Fruit fly (Drosophila melanogaster) whole organism, embryonic: Measurements from ENCODE around the gene Vm26Ac.

ENCODE experiments used
- Atf3 ChIP-seq: fragments of 200-800 bp; sonication (Bioruptor generic); optimal IDR thresholded peaks from 3 replicates; lab custom pipeline; 2016; ENCODE audit warnings: missing biosample characterization, missing genetic modification characterization
- Blimp-1 ChIP-seq: fragments of 200-800 bp; sonication (Bioruptor generic); optimal IDR thresholded peaks from 3 replicates; lab custom pipeline; 2018; ENCODE audit warnings: missing biosample characterization, missing genetic modification characterization, mild to moderate bottlenecking, moderate library complexity, missing genetic modification reagents
- CG11085 ChIP-seq: fragments of 200-800 bp; sonication (Bioruptor generic); IDR thresholded peaks from 2 replicates; pipeline ENCODE4 v1.3.6; 2022; ENCODE audit warnings: missing biosample characterization, missing genetic modification characterization
- CG11696 ChIP-seq: fragments of 200-800 bp; sonication (Bioruptor generic); IDR thresholded peaks from 2 replicates; pipeline ENCODE4 v1.3.6; 2022; ENCODE audit warnings: missing biosample characterization, missing genetic modification characterization
- CG12071 ChIP-seq: fragments of 200-800 bp; sonication (Bioruptor generic); optimal IDR thresholded peaks from 3 replicates; lab custom pipeline; 2018; ENCODE audit warnings: missing biosample characterization, mild to moderate bottlenecking, missing genetic modification characterization
- CG15073 ChIP-seq: fragments of 200-800 bp; sonication (Bioruptor generic); optimal IDR thresholded peaks from 2 replicates; lab custom pipeline; 2016; ENCODE audit warnings: missing biosample characterization, missing genetic modification characterization
- CG17359 ChIP-seq: fragments of 200-800 bp; sonication (Bioruptor generic); optimal IDR thresholded peaks from 3 replicates; lab custom pipeline; 2018; ENCODE audit warnings: missing biosample characterization, mild to moderate bottlenecking, missing genetic modification characterization, moderate library complexity
- CG17361 ChIP-seq: fragments of 200-800 bp; sonication (Bioruptor generic); IDR thresholded peaks from 3 replicates; pipeline ENCODE4 v1.3.6; 2022; ENCODE audit warnings: missing biosample characterization, missing genetic modification characterization
- CG1832 ChIP-seq: fragments of 200-800 bp; sonication (Bioruptor generic); optimal IDR thresholded peaks from 2 replicates; lab custom pipeline; 2017; ENCODE audit warnings: missing biosample characterization, mild to moderate bottlenecking, missing genetic modification characterization, inconsistent platforms
- CG2129 ChIP-seq: fragments of 200-800 bp; sonication (Bioruptor generic); IDR thresholded peaks from 2 replicates; pipeline ENCODE4 v1.3.6; 2022; ENCODE audit warnings: missing biosample characterization, missing genetic modification characterization; ENCODE audit not compliant: partially characterized antibody
- CG2712 ChIP-seq: fragments of 200-800 bp; optimal IDR thresholded peaks from 3 replicates; lab custom pipeline; 2019; ENCODE audit warnings: missing biosample characterization, mild to moderate bottlenecking, missing genetic modification characterization, moderate library complexity
- CG2889 ChIP-seq: fragments of 200-800 bp; sonication (Bioruptor generic); IDR thresholded peaks from 3 replicates; pipeline ENCODE4 v1.3.6; 2022; ENCODE audit warnings: missing biosample characterization, missing genetic modification characterization
- CG3065 ChIP-seq: fragments of 200-800 bp; sonication (Bioruptor generic); optimal IDR thresholded peaks from 2 replicates; lab custom pipeline; 2016; ENCODE audit warnings: missing biosample characterization, missing genetic modification characterization
- CG3407 ChIP-seq: fragments of 200-800 bp; sonication (Bioruptor generic); optimal IDR thresholded peaks from 2 replicates; lab custom pipeline; 2018; ENCODE audit warnings: missing biosample characterization, mild to moderate bottlenecking, missing genetic modification characterization
- CG3726 ChIP-seq: fragments of 200-800 bp; sonication (Bioruptor generic); IDR thresholded peaks from 3 replicates; pipeline ENCODE4, ENCODE4 v1.3.6; 2022; ENCODE audit warnings: missing biosample characterization, missing genetic modification characterization
- CG3847 ChIP-seq: fragments of 200-800 bp; sonication (Bioruptor generic); IDR thresholded peaks from 2 replicates; pipeline ENCODE4 v1.3.6; 2022; ENCODE audit warnings: missing biosample characterization, missing genetic modification characterization
- CG4617 ChIP-seq: fragments of 200-800 bp; sonication (Bioruptor generic); optimal IDR thresholded peaks from 3 replicates; lab custom pipeline; 2016; ENCODE audit warnings: missing biosample characterization, missing genetic modification characterization, borderline replicate concordance
- CG4820 ChIP-seq: fragments of 200-800 bp; sonication (Bioruptor generic); optimal IDR thresholded peaks from 3 replicates; lab custom pipeline; 2016; ENCODE audit warnings: missing biosample characterization, missing genetic modification characterization
- CG9817 ChIP-seq: fragments of 200-800 bp; sonication (Bioruptor generic); optimal IDR thresholded peaks from 2 replicates; lab custom pipeline; 2018; ENCODE audit warnings: missing biosample characterization, mild to moderate bottlenecking, missing genetic modification characterization, moderate library complexity
- CG9876 ChIP-seq: fragments of 200-800 bp; sonication (Bioruptor generic); optimal IDR thresholded peaks from 2 replicates; lab custom pipeline; 2016; ENCODE audit warnings: missing biosample characterization, missing genetic modification characterization
- E2f1 ChIP-seq: fragments of 200-800 bp; sonication (Bioruptor generic); IDR thresholded peaks from 2 replicates; pipeline ENCODE4 v1.3.6; 2022; ENCODE audit warnings: missing biosample characterization, missing genetic modification characterization
- Eip74EF ChIP-seq, 2 experiments: fragments of 200-800 bp in 1 of 2; fragments of >200 bp in 1 of 2; sonication (Bioruptor generic) in 1 of 2; optimal IDR thresholded peaks; 2 replicates each; lab custom pipeline; 2017 to 2019; ENCODE audit warnings: missing biosample characterization in 2 of 2, missing genetic modification characterization in 2 of 2, mild to moderate bottlenecking in 1 of 2, moderate library complexity in 1 of 2
- GATAe ChIP-seq: fragments of 200-800 bp; sonication (Bioruptor generic); conservative IDR thresholded peaks from 2 replicates; pipeline ENCODE4 v1.3.6; 2022; ENCODE audit warnings: missing biosample characterization, missing genetic modification characterization
- H15 ChIP-seq: fragments of 200-800 bp; sonication (Bioruptor generic); IDR thresholded peaks from 3 replicates; pipeline ENCODE4 v1.3.6; 2022; ENCODE audit warnings: missing biosample characterization, missing genetic modification characterization
- HmgZ ChIP-seq: fragments of 200-800 bp; sonication (Bioruptor generic); optimal IDR thresholded peaks from 2 replicates; lab custom pipeline; 2018; ENCODE audit warnings: missing biosample characterization, mild to moderate bottlenecking, missing genetic modification characterization
- NfI ChIP-seq: fragments of 200-800 bp; sonication (Bioruptor generic); optimal IDR thresholded peaks from 3 replicates; lab custom pipeline; 2018; ENCODE audit warnings: missing biosample characterization, mild to moderate bottlenecking, missing genetic modification characterization, moderate library complexity
- Scr ChIP-seq: fragments of 200-800 bp; sonication (Bioruptor generic); IDR thresholded peaks from 2 replicates; pipeline ENCODE4 v1.3.6; 2022; ENCODE audit warnings: missing biosample characterization, missing genetic modification characterization; ENCODE audit not compliant: partially characterized antibody
- Sin3A ChIP-seq: fragments of >200 bp; optimal IDR thresholded peaks from 2 replicates; lab custom pipeline; 2018
- Trl ChIP-seq, 3 experiments: fragments of >200 bp in 2 of 3; fragments of 200-800 bp in 1 of 3; sonication (Bioruptor generic) in 1 of 3; optimal IDR thresholded peaks; 2 replicates in 1 of 3; 3 replicates in 2 of 3; lab custom pipeline; 2016 to 2017; ENCODE audit warnings: missing biosample characterization in 1 of 3, missing genetic modification characterization in 1 of 3
- YL-1 ChIP-seq: fragments of 200-800 bp; sonication (Bioruptor generic); optimal IDR thresholded peaks from 3 replicates; lab custom pipeline; 2017; ENCODE audit warnings: missing biosample characterization, mild to moderate bottlenecking, missing genetic modification characterization
- ac ChIP-seq: fragments of 200-800 bp; sonication (Bioruptor generic); optimal IDR thresholded peaks from 3 replicates; lab custom pipeline; 2017; ENCODE audit warnings: missing biosample characterization, mild to moderate bottlenecking, missing genetic modification characterization
- bigmax ChIP-seq: fragments of 200-800 bp; sonication (Bioruptor generic); optimal IDR thresholded peaks from 2 replicates; lab custom pipeline; 2018; ENCODE audit warnings: missing biosample characterization, mild to moderate bottlenecking, missing genetic modification characterization
- caup ChIP-seq: fragments of 200-800 bp; sonication (Bioruptor generic); optimal IDR thresholded peaks from 3 replicates; lab custom pipeline; 2017; ENCODE audit warnings: missing biosample characterization, mild to moderate bottlenecking, missing genetic modification characterization, moderate library complexity; ENCODE audit not compliant: severe bottlenecking
- chn ChIP-seq: fragments of 200-800 bp; sonication (Bioruptor generic); optimal IDR thresholded peaks from 2 replicates; lab custom pipeline; 2016; ENCODE audit warnings: missing biosample characterization, missing genetic modification characterization
- dpn ChIP-seq, 2 experiments: fragments of 200-800 bp; sonication (Bioruptor generic); optimal IDR thresholded peaks; 3 replicates each; lab custom pipeline; 2016; ENCODE audit warnings: missing biosample characterization in 2 of 2, missing genetic modification characterization in 2 of 2
- exex ChIP-seq: fragments of 200-800 bp; sonication (Bioruptor generic); optimal IDR thresholded peaks from 4 replicates; lab custom pipeline; 2018; ENCODE audit warnings: missing biosample characterization, mild to moderate bottlenecking, missing genetic modification characterization, moderate library complexity
- eyg ChIP-seq: fragments of 200-800 bp; sonication (Bioruptor generic); optimal IDR thresholded peaks from 3 replicates; lab custom pipeline; 2016; ENCODE audit warnings: missing biosample characterization, missing genetic modification characterization
- kah ChIP-seq: fragments of 200-800 bp; sonication (Bioruptor generic); optimal IDR thresholded peaks from 2 replicates; lab custom pipeline; 2018; ENCODE audit warnings: missing biosample characterization, mild to moderate bottlenecking, missing genetic modification characterization
- klu ChIP-seq: fragments of 200-800 bp; sonication (Bioruptor generic); IDR thresholded peaks from 2 replicates; pipeline ENCODE4 v1.3.6; 2022; ENCODE audit warnings: missing biosample characterization, missing genetic modification characterization
- kni ChIP-seq: fragments of 200-800 bp; sonication (Bioruptor generic); optimal IDR thresholded peaks from 3 replicates; lab custom pipeline; 2017; ENCODE audit warnings: mild to moderate bottlenecking, missing biosample characterization, missing genetic modification reagents, missing genetic modification characterization
- mirr ChIP-seq: fragments of 200-800 bp; sonication (Bioruptor generic); optimal IDR thresholded peaks from 3 replicates; lab custom pipeline; 2018; ENCODE audit warnings: missing biosample characterization, mild to moderate bottlenecking, missing genetic modification characterization
- nau ChIP-seq: fragments of 200-800 bp; sonication (Bioruptor generic); optimal IDR thresholded peaks from 3 replicates; lab custom pipeline; 2017; ENCODE audit warnings: missing biosample characterization, mild to moderate bottlenecking, missing genetic modification characterization, missing genetic modification reagents
- nerfin-2 ChIP-seq: fragments of 200-800 bp; sonication (Bioruptor generic); IDR thresholded peaks from 2 replicates; pipeline ENCODE4 v1.3.6; 2022; ENCODE audit warnings: missing biosample characterization, missing genetic modification characterization; ENCODE audit not compliant: partially characterized antibody
- onecut ChIP-seq: fragments of 200-800 bp; sonication (Bioruptor generic); IDR thresholded peaks from 2 replicates; pipeline ENCODE4 v1.3.6; 2022; ENCODE audit warnings: missing biosample characterization, missing genetic modification characterization
- psq ChIP-seq: fragments of 200-800 bp; sonication (Bioruptor generic); optimal IDR thresholded peaks from 2 replicates; lab custom pipeline; 2017; ENCODE audit warnings: missing biosample characterization, missing genetic modification characterization
- sd ChIP-seq: fragments of 200-800 bp; sonication (Bioruptor generic); optimal IDR thresholded peaks from 3 replicates; lab custom pipeline; 2018; ENCODE audit warnings: missing biosample characterization, mild to moderate bottlenecking, missing genetic modification characterization, moderate library complexity
- sisA ChIP-seq: fragments of 200-800 bp; sonication (Bioruptor generic); IDR thresholded peaks from 2 replicates; pipeline ENCODE4 v1.3.6; 2022; ENCODE audit warnings: missing biosample characterization, missing genetic modification characterization
- sqz ChIP-seq: fragments of 200-800 bp; sonication (Bioruptor generic); optimal IDR thresholded peaks from 3 replicates; lab custom pipeline; 2018; ENCODE audit warnings: missing biosample characterization, mild to moderate bottlenecking, missing genetic modification characterization
- stwl ChIP-seq: fragments of 200-800 bp; sonication (Bioruptor generic); optimal IDR thresholded peaks from 3 replicates; lab custom pipeline; 2018; ENCODE audit warnings: missing biosample characterization, mild to moderate bottlenecking, missing genetic modification characterization, moderate library complexity
- tap ChIP-seq: fragments of 200-800 bp; optimal IDR thresholded peaks from 3 replicates; lab custom pipeline; 2019; ENCODE audit warnings: missing biosample characterization, mild to moderate bottlenecking, missing genetic modification characterization, moderate library complexity
- z ChIP-seq: fragments of 200-800 bp; sonication (Bioruptor generic); IDR thresholded peaks from 3 replicates; pipeline ENCODE4 v1.3.6; 2022; ENCODE audit warnings: missing biosample characterization, missing genetic modification characterization
- zfh1 ChIP-seq: fragments of 200-800 bp; sonication (Bioruptor generic); IDR thresholded peaks from 3 replicates; pipeline ENCODE4 v1.3.6; 2022; ENCODE audit warnings: missing biosample characterization, missing genetic modification characterization

The Vm26Ac gene

DNA sequence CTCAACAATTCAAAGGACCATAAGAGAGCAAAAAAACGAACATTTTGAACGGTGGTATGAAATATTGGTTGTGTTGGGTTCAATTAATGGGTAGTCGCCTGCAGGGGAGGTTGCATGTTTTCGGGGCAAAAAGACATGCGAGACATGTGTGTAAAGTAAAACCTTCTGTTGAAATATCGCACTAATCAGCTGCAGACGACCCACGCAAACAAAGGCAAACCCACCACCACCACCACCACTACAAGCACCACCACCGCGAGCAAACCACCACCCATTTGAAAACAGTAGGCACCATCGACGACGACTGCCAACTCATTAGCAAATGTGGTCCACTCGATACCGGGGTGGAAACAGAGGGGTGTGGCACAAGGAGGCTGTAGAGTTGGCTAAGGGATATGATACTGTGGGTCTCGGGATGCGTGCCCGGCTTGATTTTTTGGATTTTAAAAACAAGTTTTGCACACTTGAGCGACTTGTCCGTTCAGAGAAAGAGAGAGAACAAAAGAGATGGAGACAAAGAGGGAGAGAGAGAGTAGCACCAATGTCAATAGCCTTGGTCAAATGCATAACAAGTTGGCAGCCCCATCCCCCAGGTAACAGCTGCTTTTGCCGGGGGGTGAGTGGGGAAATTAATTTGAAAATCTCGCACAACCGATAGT lies 18.8 kb upstream of the Vm26Ac start (continued):
- TF ChIP-seq nau (peak; percentile 20), CG2889 (GFP tag; lab: Robert Waterston, UW) (no peak), CG12071 (GFP tag; lab: Kevin White, UChicago) (peak; percentile 8), CG9876 (GFP tag; lab: Kevin White, UChicago) (no peak), Trl (optimal IDR thresholded peaks at IDR 0.05; lab: Kevin White, UChicago) (peak in 1 of 2 experiments; percentile 64), Trl (GFP tag; optimal IDR thresholded peaks at IDR 0.05; lab: Kevin White, UChicago) (peak; percentile 16), ac (no peak), Sin3A (lab: Kevin White, UChicago) (no peak), CG4820 (GFP tag; lab: Kevin White, UChicago) (no peak), kni (GFP tag; lab: Kevin White, UChicago) (peak; percentile 91), kah (no peak), zfh1 (GFP tag; lab: Robert Waterston, UW) (no peak), CG2712 (peak; percentile 10), sisA (no peak), NfI (GFP tag; lab: Kevin White, UChicago) (no peak), CG17361 (GFP tag; lab: Robert Waterston, UW) (no peak), Eip74EF (GFP tag; optimal IDR thresholded peaks at IDR 0.05; lab: Kevin White, UChicago) (no peak), klu (no peak), CG3726 (GFP tag; lab: Robert Waterston, UW) (no peak), CG11696 (no peak), Scr (no peak), GATAe (no peak), caup (no peak), dpn (GFP tag; optimal IDR thresholded peaks at IDR 0.05; lab: Kevin White, UChicago) (no peak), bigmax (GFP tag; lab: Kevin White, UChicago) (no peak), tap (peak; percentile 19), chn (GFP tag; lab: Kevin White, UChicago) (peak; percentile 30), CG1832 (GFP tag; lab: Kevin White, UChicago) (peak; percentile 46), YL-1 (GFP tag; lab: Kevin White, UChicago) (peak; percentile 10), CG2129 (GFP tag; lab: Robert Waterston, UW) (no peak), eyg (GFP tag; lab: Kevin White, UChicago) (no peak), CG4617 (GFP tag; lab: Kevin White, UChicago) (no peak), HmgZ (tag; lab: Kevin White, UChicago) (peak; percentile 22), E2f1 (GFP tag; lab: Robert Waterston, UW) (no peak), Atf3 (GFP tag; lab: Kevin White, UChicago) (no peak), CG3065 (peak; percentile 20)

DNA sequence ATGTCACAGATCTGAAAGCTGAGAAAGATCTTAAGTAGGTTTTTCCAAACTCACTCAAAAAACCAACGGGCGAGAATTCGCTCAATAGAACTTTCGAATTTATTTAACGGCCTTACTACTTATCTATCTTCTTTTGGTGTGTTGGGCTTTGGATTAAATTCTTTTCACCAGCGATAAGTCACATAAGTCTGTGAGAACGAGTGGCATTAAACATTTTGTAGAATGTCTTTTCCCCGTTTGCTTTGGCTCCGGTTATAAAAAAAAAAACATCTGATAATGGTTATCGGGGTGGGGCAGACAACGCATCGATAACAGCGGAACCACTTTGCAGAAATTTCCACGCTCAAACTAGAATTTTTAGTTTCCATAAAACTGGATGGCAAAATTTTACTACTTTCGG lies 17.2 kb upstream of the Vm26Ac start:
- TF ChIP-seq onecut (GFP tag; lab: Robert Waterston, UW) (no peak), Blimp-1 (peak; percentile 48), CG11085 (GFP tag; lab: Robert Waterston, UW) (no peak), psq (GFP tag; lab: Kevin White, UChicago) (no peak), z (peak; percentile 71; the same call in 1 of the 3 replicates), CG3847 (GFP tag; lab: Robert Waterston, UW) (no peak), GATAe (peak; percentile 45), nerfin-2 (no peak), mirr (peak; percentile 38), CG17359 (tag; lab: Kevin White, UChicago) (no peak), CG3407 (GFP tag; lab: Kevin White, UChicago) (no peak), stwl (tag; lab: Kevin White, UChicago) (no peak), H15 (no peak), exex (tag; lab: Kevin White, UChicago) (peak; percentile 54), CG15073 (GFP tag; lab: Kevin White, UChicago) (no peak), CG9817 (tag; lab: Kevin White, UChicago) (no peak), sqz (GFP tag; lab: Kevin White, UChicago) (peak; percentile 44), sd (peak; percentile 55)
